Worm (Caenorhabditis elegans) whole organism, L4/young adult: ENCODE results near the gene F28C6.5.

ENCODE experiments used
- W03F9.2 ChIP-seq: fragments of 150-350 bp; optimal IDR thresholded peaks from 2 replicates; lab custom pipeline; 2014; ENCODE audit warnings: missing biosample characterization, missing genetic modification characterization
- dao-5 ChIP-seq: sonication (generic microtip); optimal IDR thresholded peaks from 2 replicates; lab custom pipeline; 2016; ENCODE audit warnings: missing genotype, missing genetic modification characterization, moderate library complexity, missing compliant biosample characterization
- him-1 ChIP-seq: sonication (generic microtip); optimal IDR thresholded peaks from 2 replicates; lab custom pipeline; 2016; ENCODE audit warnings: missing genotype, missing genetic modification reagents, missing genetic modification characterization, missing compliant biosample characterization

- TF ChIP-seq him-1 (tag; lab: Kevin White, UChicago) (no peak), W03F9.2 (tag; lab: Kevin White, UChicago) (no peak), dao-5 (tag; lab: Kevin White, UChicago) (no peak)
Measured at ce11 chrII:8610085-8610484, 10.8 kb downstream of the F28C6.5 start, which contains the start of gene F28C6.9.
